Fruit fly (Drosophila melanogaster) whole organism, wandering third instar larva: ENCODE data around the gene CG2211.

ENCODE experiments used
- Jra ChIP-seq: sonication (Bioruptor generic); optimal IDR thresholded peaks from 2 replicates; lab custom pipeline; 2016; ENCODE audit warnings: missing biosample characterization, missing genetic modification characterization
- OdsH ChIP-seq: fragments of 200-800 bp; sonication (Bioruptor generic); optimal IDR thresholded peaks from 2 replicates; lab custom pipeline; 2016; ENCODE audit warnings: missing biosample characterization, mild to moderate bottlenecking, missing genetic modification characterization
- dmrt93B ChIP-seq: fragments of 200-800 bp; sonication (Bioruptor generic); optimal IDR thresholded peaks from 2 replicates; lab custom pipeline; 2018; ENCODE audit warnings: missing biosample characterization, mild to moderate bottlenecking, missing genetic modification characterization
- pan ChIP-seq: fragments of >200 bp; optimal IDR thresholded peaks from 2 replicates; lab custom pipeline; 2017
- usp ChIP-seq: fragments of >200 bp; optimal IDR thresholded peaks from 2 replicates; lab custom pipeline; 2017; ENCODE audit warnings: missing biosample characterization, missing genetic modification characterization
- woc ChIP-seq: sonication (Bioruptor generic); optimal IDR thresholded peaks from 2 replicates; lab custom pipeline; 2016; ENCODE audit warnings: missing biosample characterization, mild to moderate bottlenecking, missing genetic modification characterization

dm6 chr3L:1379741-1380465 is 44.7 kb upstream of the CG2211 start:
- no peak for TF ChIP-seq OdsH (GFP tag; lab: Kevin White, UChicago)
- TF ChIP-seq pan: no peak
- TF ChIP-seq woc (GFP tag; lab: Kevin White, UChicago): no peak
- TF ChIP-seq usp (GFP tag; lab: Kevin White, UChicago): no peak
- no peak for TF ChIP-seq dmrt93B (GFP tag; lab: Kevin White, UChicago)
- no peak for TF ChIP-seq Jra
